Fruit fly (Drosophila melanogaster): ENCODE measurements around the gene CG46339.

The CG46339 gene

DNA sequence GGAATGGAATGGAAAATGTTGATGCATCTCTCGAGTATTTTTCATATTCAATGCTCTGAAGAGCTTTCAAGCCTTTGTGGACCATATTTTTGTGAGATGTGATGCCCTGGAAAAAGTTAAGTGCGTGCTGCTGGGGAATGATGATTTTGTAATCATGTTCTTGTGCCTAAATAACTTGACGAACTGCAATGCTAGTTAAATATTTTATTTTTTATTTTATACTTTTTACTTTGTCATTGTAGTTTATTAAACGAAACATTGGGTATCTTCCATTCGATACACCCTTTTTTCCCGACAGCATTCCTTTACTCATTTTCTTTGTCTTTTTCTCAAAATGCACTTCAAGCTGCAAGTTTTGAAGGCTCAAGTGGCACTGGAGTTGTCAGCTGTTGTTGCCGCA is 15.6 kb upstream of the CG46339 start (continued):
- TF ChIP-seq CG17359 (tag; optimal IDR thresholded peaks at IDR 0.05), result peak; percentile 67
- TF ChIP-seq Hsf (GFP tag; optimal IDR thresholded peaks at IDR 0.05), result peak; percentile 10
- peak; percentile 27 for TF ChIP-seq lab (GFP tag; optimal IDR thresholded peaks at IDR 0.05)
- no peak for TF ChIP-seq hth (optimal IDR thresholded peaks at IDR 0.05)
- TF ChIP-seq B-H2 (GFP tag; optimal IDR thresholded peaks at IDR 0.05), result no peak
- no peak for TF ChIP-seq fd64A (GFP tag; optimal IDR thresholded peaks at IDR 0.05)
- no peak for TF ChIP-seq ftz-f1 (GFP tag; optimal IDR thresholded peaks at IDR 0.05)
- no peak for TF ChIP-seq CG2889 (GFP tag; IDR thresholded peaks at IDR 0.05)
- no peak for TF ChIP-seq sens-2 (GFP tag; IDR thresholded peaks at IDR 0.05)
- TF ChIP-seq Hand (GFP tag; optimal IDR thresholded peaks at IDR 0.05), result no peak
- TF ChIP-seq B-H1 (GFP tag; IDR thresholded peaks at IDR 0.05), result peak; percentile 35; the same call in 1 of the 3 replicates
- TF ChIP-seq Scr (GFP tag; IDR thresholded peaks at IDR 0.05; ENCODE audit: partially characterized antibody), result no peak
- TF ChIP-seq oc (tag; optimal IDR thresholded peaks at IDR 0.05), result peak; percentile 65
- TF ChIP-seq Oli (tag; optimal IDR thresholded peaks at IDR 0.05), result peak; percentile 53
- peak; percentile 45 for TF ChIP-seq CG7839 (tag; optimal IDR thresholded peaks at IDR 0.05)
- peak; percentile 25 for TF ChIP-seq Abd-B (GFP tag; optimal IDR thresholded peaks at IDR 0.05)
- peak; percentile 8 for TF ChIP-seq CG13123 (GFP tag; optimal IDR thresholded peaks at IDR 0.05)
- no peak for TF ChIP-seq al (GFP tag; IDR thresholded peaks at IDR 0.05)
- TF ChIP-seq CG6689 (GFP tag; IDR thresholded peaks at IDR 0.05), result peak; percentile 56
- TF ChIP-seq ssp (GFP tag; IDR thresholded peaks at IDR 0.05), result peak; percentile 22; the same call in 1 of the 2 replicates
- peak; percentile 13 for TF ChIP-seq CG1529 (GFP tag; optimal IDR thresholded peaks at IDR 0.05)
- TF ChIP-seq CG1603 (tag; optimal IDR thresholded peaks at IDR 0.05), result peak; percentile 9
- TF ChIP-seq zen (tag; optimal IDR thresholded peaks at IDR 0.05), result no peak
- TF ChIP-seq Ssrp (tag; optimal IDR thresholded peaks at IDR 0.05), result peak; percentile 55
- TF ChIP-seq CG10654 (GFP tag; optimal IDR thresholded peaks at IDR 0.05), result peak; percentile 8
- 0 out of 2 replicates have a peak, but pooled peaks have one; percentile 24 for TF ChIP-seq Rx (GFP tag; IDR thresholded peaks at IDR 0.05)
- TF ChIP-seq CG7556 (GFP tag; optimal IDR thresholded peaks at IDR 0.05), result peak; percentile 16
- peak; percentile 23 for TF ChIP-seq grau (tag; optimal IDR thresholded peaks at IDR 0.05)
- peak; percentile 47 for TF ChIP-seq Ets65A (GFP tag)
- no peak for TF ChIP-seq Taf1 (GFP tag; IDR thresholded peaks at IDR 0.05)
- TF ChIP-seq E2f2 (GFP tag; IDR thresholded peaks at IDR 0.05), result peak; percentile 30; the same call in 1 of the 2 replicates
- peak; percentile 57; the same call in 1 of the 2 replicates for TF ChIP-seq stc (GFP tag; IDR thresholded peaks at IDR 0.05)
- TF ChIP-seq CG3281 (GFP tag; optimal IDR thresholded peaks at IDR 0.05), result no peak
- TF ChIP-seq ara (GFP tag; IDR thresholded peaks at IDR 0.05), result peak; percentile 59; the same call in 1 of the 2 replicates
- TF ChIP-seq CG9437 (GFP tag; optimal IDR thresholded peaks at IDR 0.05), result peak; percentile 5
- TF ChIP-seq hkb (optimal IDR thresholded peaks at IDR 0.05), result no peak
- 0 out of 2 replicates have a peak, but pooled peaks have one; percentile 28 for TF ChIP-seq hkb (GFP tag; IDR thresholded peaks at IDR 0.05)
- TF ChIP-seq ranshi (GFP tag; IDR thresholded peaks at IDR 0.05), result peak; percentile 35; the same call in 1 of the 2 replicates
- peak; percentile 65; the same call in 2 of the 3 replicates for TF ChIP-seq zfh1 (GFP tag; IDR thresholded peaks at IDR 0.05)
- 0 out of 2 replicates have a peak, but pooled peaks have one; percentile 9 for TF ChIP-seq Awh (GFP tag; IDR thresholded peaks at IDR 0.05)
- no peak for TF ChIP-seq CG1024 (GFP tag; IDR thresholded peaks at IDR 0.05)
- TF ChIP-seq ro (GFP tag; IDR thresholded peaks at IDR 0.05), result peak; percentile 71
- TF ChIP-seq CG9876 (GFP tag; optimal IDR thresholded peaks at IDR 0.05), result no peak
- peak; percentile 17; the same call in 1 of the 2 replicates for TF ChIP-seq CG4404 (GFP tag; IDR thresholded peaks at IDR 0.05)
- TF ChIP-seq bowl (GFP tag; IDR thresholded peaks at IDR 0.05), result no peak
- TF ChIP-seq CG32772 (GFP tag; IDR thresholded peaks at IDR 0.05), result peak; percentile 39; the same call in 1 of the 2 replicates
- peak; percentile 25 for TF ChIP-seq CG15269 (tag; optimal IDR thresholded peaks at IDR 0.05)
- TF ChIP-seq CG6791 (GFP tag; IDR thresholded peaks at IDR 0.05; ENCODE audit: partially characterized antibody), result no peak
- no peak for TF ChIP-seq MESR4 (GFP tag; optimal IDR thresholded peaks at IDR 0.05)
- TF ChIP-seq phol (tag; optimal IDR thresholded peaks at IDR 0.05), result peak; percentile 56
- no peak for TF ChIP-seq jigr1 (GFP tag; IDR thresholded peaks at IDR 0.05)
- TF ChIP-seq Elba2 (GFP tag; optimal IDR thresholded peaks at IDR 0.05), result no peak
